Worm (Caenorhabditis elegans): ENCODE data around the gene rpl-32.

Gene rpl-32

DNA sequence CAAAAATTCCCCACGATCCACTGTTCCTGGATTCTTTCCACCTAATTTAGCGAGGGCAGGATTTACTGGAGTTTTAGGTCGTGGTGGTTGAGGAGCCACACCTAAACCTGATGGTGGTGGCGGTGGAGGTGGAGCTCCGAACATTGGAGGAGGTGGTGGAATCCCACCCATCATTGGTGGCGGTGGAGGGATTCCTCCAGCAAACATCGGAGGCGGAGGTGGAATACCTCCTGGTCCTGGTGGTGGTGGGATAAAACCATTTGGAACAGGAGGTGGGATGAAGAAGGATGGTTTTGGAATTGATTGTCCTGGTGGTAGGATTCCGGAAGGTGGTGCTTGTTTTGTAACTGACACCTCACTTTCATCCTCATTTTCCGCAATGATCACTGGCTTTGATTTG lies 13.0 kb upstream of the rpl-32 start (continued):
- TF ChIP-seq tbp1 (GFP tag; optimal IDR thresholded peaks at IDR 0.05) (no peak), madf-3 (GFP tag; IDR thresholded peaks at IDR 0.05) (0 out of 2 replicates have a peak, but pooled peaks have one; percentile 19), F22D6.2 (tag; optimal IDR thresholded peaks at IDR 0.05) (no peak), B0261.1 (tag; optimal IDR thresholded peaks at IDR 0.05) (no peak), madf-10 (tag; optimal IDR thresholded peaks at IDR 0.05) (no peak), F39B2.1 (GFP tag; IDR thresholded peaks at IDR 0.05) (no peak), ZK185.1 (tag; optimal IDR thresholded peaks at IDR 0.05; ENCODE audit: poor library complexity, severe bottlenecking) (no peak)

ce11 chrII:9064437-9064836 lies 7.6 kb upstream of the rpl-32 start:
- TF ChIP-seq lir-1 (GFP tag; conservative IDR thresholded peaks at IDR 0.05) (no peak), ZK185.1 (tag; optimal IDR thresholded peaks at IDR 0.05; ENCODE audit: poor library complexity, severe bottlenecking) (no peak), Y56A3A.18 (GFP tag; IDR thresholded peaks at IDR 0.05) (no peak), K12H6.12 (tag; optimal IDR thresholded peaks at IDR 0.05) (no peak), tlf-1 (GFP tag; optimal IDR thresholded peaks at IDR 0.05) (no peak), unc-130 (GFP tag; optimal IDR thresholded peaks at IDR 0.05) (no peak), attf-6 (GFP tag; IDR thresholded peaks at IDR 0.05) (no peak), lsl-1 (GFP tag; optimal IDR thresholded peaks at IDR 0.05) (no peak), nhr-120 (GFP tag; IDR thresholded peaks at IDR 0.05) (no peak), egl-44 (GFP tag; IDR thresholded peaks at IDR 0.05) (no peak), tbp1 (GFP tag; optimal IDR thresholded peaks at IDR 0.05) (no peak), F57C9.4 (tag; optimal IDR thresholded peaks at IDR 0.05) (no peak), Y53G8AR.9 (GFP tag; conservative IDR thresholded peaks at IDR 0.05) (no peak), egrh-3 (GFP tag; IDR thresholded peaks at IDR 0.05) (no peak), nfya-2 (GFP tag; IDR thresholded peaks at IDR 0.05) (no peak), F57A8.1 (GFP tag; optimal IDR thresholded peaks at IDR 0.05) (no peak), ztf-22 (GFP tag; optimal IDR thresholded peaks at IDR 0.05) (no peak), lin-40 (tag; optimal IDR thresholded peaks at IDR 0.05) (no peak), efl-1 (GFP tag; optimal IDR thresholded peaks at IDR 0.05) (no peak), ceh-27 (GFP tag; optimal IDR thresholded peaks at IDR 0.05) (no peak)

DNA sequence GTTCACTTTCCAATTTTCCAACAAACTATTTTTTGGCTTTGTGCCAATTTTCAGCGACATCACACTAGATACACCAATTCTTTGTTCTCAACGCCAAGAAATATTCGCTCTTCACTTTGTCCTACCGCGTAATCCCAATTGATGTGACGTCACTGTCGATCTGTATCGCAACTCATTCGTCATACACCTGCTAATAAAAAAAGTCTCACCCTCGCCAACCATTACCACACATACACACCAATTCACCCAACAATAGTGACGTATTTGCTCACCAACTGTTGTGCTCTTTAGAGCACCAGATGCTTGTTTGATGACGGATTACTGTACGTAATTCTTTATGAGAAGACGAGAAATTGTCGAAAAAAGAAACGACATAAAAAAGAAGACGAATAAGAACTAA lies 6.5 kb upstream of the rpl-32 start:
- TF ChIP-seq B0336.3 (GFP tag; IDR thresholded peaks at IDR 0.05), result no peak
- no peak for TF ChIP-seq madf-6 (GFP tag; IDR thresholded peaks at IDR 0.05)
- TF ChIP-seq F22D6.2 (tag; optimal IDR thresholded peaks at IDR 0.05), result no peak
- TF ChIP-seq Y53G8AR.9 (GFP tag; conservative IDR thresholded peaks at IDR 0.05), result 0 out of 2 replicates have a peak, but pooled peaks have one; percentile 56

DNA sequence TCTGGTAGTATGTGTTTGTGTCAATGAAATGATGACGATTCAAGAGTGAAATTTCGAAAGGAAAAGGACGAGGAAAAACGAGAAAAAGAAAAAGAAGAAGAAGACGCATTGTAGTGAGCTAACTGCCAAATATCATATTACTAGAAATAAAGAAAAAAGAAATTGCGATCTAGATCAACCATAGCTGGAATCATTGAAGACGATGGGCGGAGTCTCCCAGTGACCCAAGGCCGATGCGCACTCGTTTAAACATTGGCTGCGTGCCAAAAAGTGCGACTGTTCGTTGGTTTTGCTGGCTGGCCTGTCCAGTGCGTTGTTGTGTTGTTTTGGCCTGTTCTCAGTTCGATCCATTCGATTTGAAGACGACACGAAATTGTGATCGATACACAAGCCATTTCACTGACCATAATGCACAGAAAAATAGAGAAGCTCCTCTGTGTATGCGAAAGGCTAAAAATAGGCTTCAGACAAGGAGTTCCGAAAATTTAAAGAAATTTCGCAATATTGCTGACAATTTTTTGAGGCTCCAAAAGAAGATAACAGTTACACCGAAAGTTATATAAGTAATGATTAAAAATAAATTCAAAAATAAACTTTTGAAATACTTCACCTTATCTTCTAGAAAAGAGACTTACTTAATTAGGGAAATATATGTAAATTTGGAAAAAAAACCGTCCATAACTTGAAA lies 5.5 kb upstream of the rpl-32 start:
- TF ChIP-seq C06A6.2 (GFP tag; conservative IDR thresholded peaks at IDR 0.05), result no peak
- 0 out of 2 replicates have a peak, but pooled peaks have one; percentile 27 for TF ChIP-seq F37B4.10 (GFP tag; IDR thresholded peaks at IDR 0.05)
- no peak for TF ChIP-seq ceh-91 (GFP tag; IDR thresholded peaks at IDR 0.05)
- TF ChIP-seq sptf-2 (GFP tag; optimal IDR thresholded peaks at IDR 0.05), result no peak
- TF ChIP-seq cebp-1 (GFP tag; IDR thresholded peaks at IDR 0.05), result peak; percentile 61; the same call in 1 of the 2 replicates
- peak; percentile 91 for TF ChIP-seq cebp-1 (tag; optimal IDR thresholded peaks at IDR 0.05)
- TF ChIP-seq hlh-12 (tag; optimal IDR thresholded peaks at IDR 0.05), result no peak
- TF ChIP-seq dpl-1 (GFP tag; optimal IDR thresholded peaks at IDR 0.05), result no peak
- TF ChIP-seq K12H6.12 (tag; optimal IDR thresholded peaks at IDR 0.05), result no peak
